Worm (Caenorhabditis elegans): Measurements from ENCODE around the gene fut-3.

Gene fut-3

ce11 chrII:5660736-5661734 is 1.5 kb upstream of the fut-3 start, which contains the start of the genes ift-43 and mdt-26:
Gene ift-43, minus strand, starts transcription at chrII:5660786.
Gene mdt-26, plus strand, starts transcription at chrII:5661181.
- TF ChIP-seq B0310.2 (tag; optimal IDR thresholded peaks at IDR 0.05) (peak; percentile 24), hmbx-1 (tag; optimal IDR thresholded peaks at IDR 0.05) (no peak), F13C5.2 (tag; optimal IDR thresholded peaks at IDR 0.05) (peak; percentile 46), sea-1 (GFP tag; conservative IDR thresholded peaks at IDR 0.05) (peak; percentile 82), tbx-11 (GFP tag; IDR thresholded peaks at IDR 0.05) (peak; percentile 67), aly-1 (tag; optimal IDR thresholded peaks at IDR 0.05) (no peak), tra-4 (tag; optimal IDR thresholded peaks at IDR 0.05) (no peak), flt-1 (GFP tag; IDR thresholded peaks at IDR 0.05) (peak; percentile 54; the same call in 1 of the 2 replicates), hmg-4 (GFP tag; optimal IDR thresholded peaks at IDR 0.05) (peak; percentile 82), ama-1 (optimal IDR thresholded peaks at IDR 0.05) (peak; percentile 98), hnd-1 (tag; optimal IDR thresholded peaks at IDR 0.05) (no peak), pes-1 (GFP tag; IDR thresholded peaks at IDR 0.05) (peak; percentile 67), ceh-36 (tag; optimal IDR thresholded peaks at IDR 0.05) (peak; percentile 27), scrt-1 (GFP tag; IDR thresholded peaks at IDR 0.05) (peak; percentile 76), tbx-37 (GFP tag; conservative IDR thresholded peaks at IDR 0.05) (peak; percentile 5; the same call in 1 of the 2 replicates)

- TF ChIP-seq ama-1 (optimal IDR thresholded peaks at IDR 0.05), result no peak
- TF ChIP-seq hnd-1 (tag; optimal IDR thresholded peaks at IDR 0.05), result no peak
These were observed 580 bp upstream of the fut-3 start for ce11 chrII:5660155-5660554.

DNA sequence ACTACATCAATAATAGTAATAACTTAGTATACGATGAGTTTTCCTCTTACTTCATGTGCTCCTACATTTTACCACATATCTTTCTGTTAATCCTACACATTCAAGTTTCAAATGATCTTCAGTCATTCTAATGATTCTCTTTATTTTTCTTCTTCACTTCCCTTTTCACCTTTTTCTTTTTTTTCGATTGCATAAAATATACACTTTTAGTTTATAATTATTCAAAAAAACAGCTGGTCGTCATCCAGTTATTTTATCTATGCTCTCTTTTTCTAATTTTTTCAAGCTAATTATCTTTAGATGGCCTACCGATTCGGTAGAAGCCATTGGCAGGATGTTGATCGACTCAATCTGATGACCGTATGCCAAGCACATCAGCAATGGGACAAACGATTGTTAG is 5.4 kb downstream of the fut-3 start, which contains the start of gene F59E12.1:
Gene F59E12.1, plus strand, starts transcription at position 301 of the 400 bp plus-strand sequence.
- TF ChIP-seq scrt-1 (GFP tag; IDR thresholded peaks at IDR 0.05), result no peak
- no peak for TF ChIP-seq ceh-13 (GFP tag; optimal IDR thresholded peaks at IDR 0.05)
- no peak for TF ChIP-seq B0310.2 (tag; optimal IDR thresholded peaks at IDR 0.05)
- TF ChIP-seq tra-4 (tag; optimal IDR thresholded peaks at IDR 0.05), result no peak
- TF ChIP-seq aly-1 (tag; optimal IDR thresholded peaks at IDR 0.05), result no peak
- TF ChIP-seq hmbx-1 (tag; optimal IDR thresholded peaks at IDR 0.05), result no peak
- TF ChIP-seq tbx-11 (GFP tag; IDR thresholded peaks at IDR 0.05), result no peak
- TF ChIP-seq tbx-37 (GFP tag; conservative IDR thresholded peaks at IDR 0.05), result no peak
- no peak for TF ChIP-seq sea-1 (GFP tag; conservative IDR thresholded peaks at IDR 0.05)
- no peak for TF ChIP-seq ets-7 (tag; optimal IDR thresholded peaks at IDR 0.05)
- TF ChIP-seq ama-1 (optimal IDR thresholded peaks at IDR 0.05), result no peak
- no peak for TF ChIP-seq hmg-4 (GFP tag; optimal IDR thresholded peaks at IDR 0.05)
- no peak for TF ChIP-seq F13C5.2 (tag; optimal IDR thresholded peaks at IDR 0.05)
- TF ChIP-seq flt-1 (GFP tag; IDR thresholded peaks at IDR 0.05), result no peak

DNA sequence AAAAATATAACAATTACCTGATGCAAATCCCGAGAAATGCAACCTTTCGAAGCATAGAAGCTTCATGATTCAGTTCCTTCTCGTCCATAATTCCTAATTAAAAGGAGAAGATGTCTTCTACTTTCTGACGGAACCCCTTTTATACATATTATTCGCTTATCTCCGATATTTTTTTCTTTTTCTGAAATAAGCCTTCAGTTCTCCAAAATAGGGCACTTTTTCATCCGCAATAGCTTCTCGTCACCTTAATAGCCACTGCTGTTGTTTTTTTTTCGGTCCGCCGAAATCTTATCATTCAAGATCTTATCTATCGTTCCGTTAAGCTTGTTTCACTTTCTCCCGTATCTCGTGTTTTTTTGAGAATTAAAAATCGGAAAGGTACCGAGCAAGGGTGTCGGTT is 7.2 kb downstream of the fut-3 start, which contains the start of gene bli-2:
Gene bli-2, minus strand, starts transcription at position 101 of the 400 bp plus-strand sequence.
- TF ChIP-seq hnd-1 (tag; optimal IDR thresholded peaks at IDR 0.05) (no peak), sea-1 (GFP tag; conservative IDR thresholded peaks at IDR 0.05) (no peak), tra-4 (tag; optimal IDR thresholded peaks at IDR 0.05) (no peak), aly-1 (tag; optimal IDR thresholded peaks at IDR 0.05) (no peak), hmg-4 (GFP tag; optimal IDR thresholded peaks at IDR 0.05) (no peak)

DNA sequence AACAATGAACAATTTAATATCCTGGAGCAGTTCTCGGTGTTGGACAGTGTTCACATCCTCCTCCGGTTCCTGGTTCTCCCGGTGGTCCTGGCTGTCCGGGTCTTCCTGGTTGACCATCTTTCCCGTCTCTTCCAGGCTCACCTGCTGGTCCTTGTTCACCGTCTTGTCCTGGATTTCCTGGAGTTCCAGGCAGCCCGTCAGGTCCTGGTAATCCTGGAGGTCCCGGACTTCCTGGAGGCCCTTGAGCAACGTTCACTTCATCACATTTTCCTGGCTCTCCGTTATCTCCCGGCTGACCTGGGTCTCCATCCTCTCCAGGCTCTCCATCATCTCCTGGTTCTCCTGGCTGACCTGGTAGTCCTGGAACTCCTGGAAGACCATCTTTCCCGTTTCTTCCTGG is 8.1 kb downstream of the fut-3 start:
- TF ChIP-seq hmg-4 (GFP tag; optimal IDR thresholded peaks at IDR 0.05), result no peak
- peak; percentile 16 for TF ChIP-seq aly-1 (tag; optimal IDR thresholded peaks at IDR 0.05)
- no peak for TF ChIP-seq tbx-11 (GFP tag; IDR thresholded peaks at IDR 0.05)
- no peak for TF ChIP-seq flt-1 (GFP tag; IDR thresholded peaks at IDR 0.05)
- no peak for TF ChIP-seq scrt-1 (GFP tag; IDR thresholded peaks at IDR 0.05)
- no peak for TF ChIP-seq hmbx-1 (tag; optimal IDR thresholded peaks at IDR 0.05)

DNA sequence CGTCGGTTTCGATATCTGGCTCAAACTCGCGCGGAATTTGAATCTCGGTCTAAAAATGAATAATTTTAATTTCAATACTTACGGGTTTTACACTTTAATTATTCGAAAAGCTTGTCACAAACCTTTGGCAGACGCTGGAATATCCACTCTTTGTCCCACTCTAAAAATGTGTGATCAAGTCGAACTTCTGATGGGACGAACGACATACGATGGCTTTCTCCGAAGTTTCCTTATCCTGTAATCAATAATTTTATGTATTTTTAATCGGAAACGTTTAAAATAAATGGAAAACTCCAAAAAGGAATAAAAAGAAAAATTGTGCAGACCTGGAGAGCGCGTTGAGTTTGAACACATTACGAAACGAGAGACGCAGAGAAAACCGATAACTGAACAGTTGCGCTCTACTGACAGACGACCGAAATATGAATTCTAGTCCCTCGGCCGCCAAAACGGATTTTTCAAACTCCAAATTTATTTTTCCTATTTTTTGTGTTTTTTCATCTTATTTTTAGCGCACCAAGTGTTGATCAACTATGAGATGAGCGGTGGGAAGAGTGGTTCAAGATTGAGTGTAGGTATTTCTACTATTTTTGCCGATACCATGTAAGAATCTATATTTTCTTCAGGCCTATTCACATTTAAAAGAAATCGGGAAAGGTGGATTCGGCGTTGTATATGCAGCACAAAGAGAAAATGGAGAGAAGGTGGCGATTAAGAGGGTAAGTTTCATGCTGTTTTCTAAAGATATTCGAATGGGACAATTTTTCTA is 10.2 kb downstream of the fut-3 start, which contains the start of the genes sam-4, F59E12.17 and zyg-1:
Gene sam-4, minus strand, starts transcription at position 51 of the 769 bp plus-strand sequence.
Gene F59E12.17, minus strand, starts transcription at position 235 of the 769 bp plus-strand sequence.
Gene zyg-1, plus strand, starts transcription at position 513 of the 769 bp plus-strand sequence.
- TF ChIP-seq tbx-37 (GFP tag; conservative IDR thresholded peaks at IDR 0.05) (peak; percentile 59), aly-1 (tag; optimal IDR thresholded peaks at IDR 0.05) (no peak), sea-1 (GFP tag; conservative IDR thresholded peaks at IDR 0.05) (no peak), F13C5.2 (tag; optimal IDR thresholded peaks at IDR 0.05) (peak; percentile 16), pes-1 (GFP tag; IDR thresholded peaks at IDR 0.05) (peak; percentile 59; the same call in 1 of the 2 replicates)

DNA sequence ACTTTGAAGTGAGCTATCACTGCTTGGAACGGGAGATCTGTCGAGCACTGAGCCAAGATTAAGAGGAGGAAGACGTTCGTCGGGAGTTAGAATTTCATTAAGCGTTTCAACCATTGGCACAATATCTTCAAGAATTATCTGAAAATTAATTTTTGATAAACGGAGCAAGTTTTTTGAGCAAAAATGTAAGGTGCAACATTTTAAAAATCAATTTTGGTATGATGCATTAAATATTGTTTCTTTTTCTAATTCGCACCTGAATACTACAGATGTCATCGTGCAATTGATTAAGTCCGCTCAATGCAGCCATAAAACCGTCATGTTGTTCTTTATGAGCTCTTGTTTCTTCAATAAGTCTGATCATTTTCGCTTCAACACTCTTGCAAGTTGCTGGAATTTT is 11.3 kb downstream of the fut-3 start, which contains the start of gene ddl-1:
Gene ddl-1, minus strand, starts transcription at position 101 of the 400 bp plus-strand sequence.
- TF ChIP-seq ceh-13 (GFP tag; optimal IDR thresholded peaks at IDR 0.05), result no peak
- TF ChIP-seq sea-1 (GFP tag; conservative IDR thresholded peaks at IDR 0.05), result no peak
- no peak for TF ChIP-seq F13C5.2 (tag; optimal IDR thresholded peaks at IDR 0.05)
- no peak for TF ChIP-seq pes-1 (GFP tag; IDR thresholded peaks at IDR 0.05)
